Fruit fly (Drosophila melanogaster) whole organism, wandering third instar larva: ENCODE data around the gene CG6749.

Experiments
- GATAd ChIP-seq: sonication (Bioruptor generic); optimal IDR thresholded peaks from 2 replicates; lab custom pipeline; 2016; ENCODE audit warnings: missing biosample characterization, missing genetic modification characterization
- Hnf4 ChIP-seq: fragments of 200-800 bp; sonication (Bioruptor generic); optimal IDR thresholded peaks from 2 replicates; lab custom pipeline; 2016; ENCODE audit warnings: missing biosample characterization, mild to moderate bottlenecking, missing genetic modification characterization
- Hr83 ChIP-seq: fragments of 200-300 bp; sonication (Bioruptor generic); optimal IDR thresholded peaks from 2 replicates; lab custom pipeline; 2016; ENCODE audit warnings: missing biosample characterization, mild to moderate bottlenecking, missing genetic modification characterization, moderate library complexity; ENCODE audit not compliant: poor library complexity, severe bottlenecking
- OdsH ChIP-seq: fragments of 200-800 bp; sonication (Bioruptor generic); optimal IDR thresholded peaks from 2 replicates; lab custom pipeline; 2016; ENCODE audit warnings: missing biosample characterization, mild to moderate bottlenecking, missing genetic modification characterization
- Sp1 ChIP-seq: fragments of 200-800 bp; sonication (Bioruptor generic); optimal IDR thresholded peaks from 3 replicates; lab custom pipeline; 2019; ENCODE audit warnings: missing biosample characterization, mild to moderate bottlenecking, missing genetic modification characterization, moderate library complexity
- br ChIP-seq: fragments of 200-800 bp; sonication (Bioruptor generic); optimal IDR thresholded peaks from 2 replicates; lab custom pipeline; 2016; ENCODE audit warnings: missing biosample characterization, missing genetic modification characterization
- dsf ChIP-seq: sonication (Bioruptor generic); optimal IDR thresholded peaks from 2 replicates; lab custom pipeline; 2016; ENCODE audit warnings: missing biosample characterization, missing genetic modification characterization, borderline replicate concordance
- h ChIP-seq: fragments of 200-800 bp; sonication (Bioruptor generic); optimal IDR thresholded peaks from 3 replicates; lab custom pipeline; 2016; ENCODE audit warnings: missing biosample characterization, mild to moderate bottlenecking, missing genetic modification characterization
- pan ChIP-seq: fragments of >200 bp; optimal IDR thresholded peaks from 2 replicates; lab custom pipeline; 2017
- rgr ChIP-seq: fragments of 200-800 bp; sonication (Bioruptor generic); optimal IDR thresholded peaks from 3 replicates; lab custom pipeline; 2016; ENCODE audit warnings: missing biosample characterization, mild to moderate bottlenecking, missing genetic modification characterization
- tai ChIP-seq: sonication (Bioruptor generic); optimal IDR thresholded peaks from 2 replicates; lab custom pipeline; 2016; ENCODE audit warnings: missing biosample characterization, missing genetic modification characterization
- usp ChIP-seq: fragments of >200 bp; optimal IDR thresholded peaks from 2 replicates; lab custom pipeline; 2017; ENCODE audit warnings: missing biosample characterization, missing genetic modification characterization

dm6 chr3L:9690798-9691475, 42.7 kb downstream of the CG6749 start:
- TF ChIP-seq h (GFP tag; lab: Kevin White, UChicago) (peak; percentile 61), br (no peak), usp (GFP tag; lab: Kevin White, UChicago) (no peak), rgr (peak; percentile 46), Hnf4 (GFP tag; lab: Kevin White, UChicago) (peak; percentile 38), Sp1 (GFP tag; lab: Kevin White, UChicago) (peak; percentile 24), dsf (GFP tag; lab: Kevin White, UChicago) (no peak), pan (lab: Kevin White, UChicago) (no peak), tai (peak; percentile 41), Hr83 (GFP tag; lab: Kevin White, UChicago) (no peak), GATAd (GFP tag; lab: Kevin White, UChicago) (no peak), OdsH (GFP tag; lab: Kevin White, UChicago) (peak; percentile 40)
